Worm (Caenorhabditis elegans) whole organism, L1 larva: ENCODE data around the gene Y39G8B.1.

Experiments used
- ceh-82 ChIP-seq, 3 experiments: fragments of 150-350 bp in 1 of 3; sonication (generic microtip) in 2 of 3; optimal IDR thresholded peaks; 2 replicates each; lab custom pipeline; 2014 to 2017; ENCODE audit warnings: missing biosample characterization in 3 of 3, missing genetic modification characterization in 3 of 3
- lin-13 ChIP-seq: fragments of 150-350 bp; optimal IDR thresholded peaks from 2 replicates; lab custom pipeline; 2014; ENCODE audit warnings: missing biosample characterization, missing genetic modification reagents, missing genetic modification characterization
- lin-15B ChIP-seq: fragments of 150-350 bp; sonication (generic microtip); optimal IDR thresholded peaks from 3 replicates; lab custom pipeline; 2014; ENCODE audit warnings: missing biosample characterization, missing genetic modification characterization
- skn-1 ChIP-seq: fragments of 150-350 bp; optimal IDR thresholded peaks from 2 replicates; lab custom pipeline; 2014; ENCODE audit warnings: missing biosample characterization, missing genetic modification characterization

ce11 chrII:13961567-13961966 lies 12.0 kb downstream of the Y39G8B.1 start:
- TF ChIP-seq lin-13 (GFP tag; lab: Kevin White, UChicago): no peak
- TF ChIP-seq skn-1 (tag; lab: Kevin White, UChicago): no peak
- TF ChIP-seq ceh-82 (tag; optimal IDR thresholded peaks at IDR 0.05; lab: Kevin White, UChicago): no peak
- no peak for TF ChIP-seq lin-15B (tag; lab: Kevin White, UChicago)
